Fruit fly (Drosophila melanogaster) S2 (cell line): ENCODE results near the gene CG43894.

Source experiments
- CG8478 ChIP-seq: fragments of >200 bp; optimal IDR thresholded peaks from 2 replicates; lab custom pipeline; 2018
- CTCF ChIP-seq, 2 experiments: fragments of >200 bp; optimal IDR thresholded peaks; 2 replicates each; lab custom pipeline; 2018

dm6 chr3L:12902579-12903228, 13.1 kb downstream of the CG43894 start, which contains the start of gene CG12520:
- TF ChIP-seq CG8478 (lab: Kevin White, UChicago) (no peak), CTCF (optimal IDR thresholded peaks at IDR 0.05; lab: Kevin White, UChicago) (peak in 1 of 2 experiments; percentile 50)
